Fruit fly (Drosophila melanogaster) whole organism, embryonic: Measurements from ENCODE around the gene Uck.
A peak's percentile ranks its signal among the peaks of the same experiment; 100 is the strongest.

Experiments used
- Adf1 ChIP-seq: fragments of 200-800 bp; sonication (Bioruptor generic); IDR thresholded peaks from 2 replicates; pipeline ENCODE4 v1.3.6; 2022; ENCODE audit warnings: missing biosample characterization, missing genetic modification characterization
- Antp ChIP-seq: fragments of 200-800 bp; sonication (Bioruptor generic); optimal IDR thresholded peaks from 3 replicates; lab custom pipeline; 2016; ENCODE audit warnings: missing biosample characterization, missing genetic modification characterization
- BEAF-32 ChIP-seq: fragments of 200-800 bp; sonication (Bioruptor generic); optimal IDR thresholded peaks from 3 replicates; lab custom pipeline; 2017; ENCODE audit warnings: missing biosample characterization, missing genetic modification characterization, mild to moderate bottlenecking, moderate library complexity, missing genetic modification reagents
- CG10462 ChIP-seq: fragments of 200-800 bp; sonication (Bioruptor generic); optimal IDR thresholded peaks from 2 replicates; lab custom pipeline; 2016; ENCODE audit warnings: missing biosample characterization, missing genetic modification characterization
- CG11504 ChIP-seq: fragments of 200-800 bp; sonication (Bioruptor generic); optimal IDR thresholded peaks from 3 replicates; lab custom pipeline; 2019; ENCODE audit warnings: missing biosample characterization, mild to moderate bottlenecking, missing genetic modification characterization, moderate library complexity
- CG12299 ChIP-seq: fragments of 200-800 bp; sonication (Bioruptor generic); optimal IDR thresholded peaks from 2 replicates; lab custom pipeline; 2018; ENCODE audit warnings: missing biosample characterization, mild to moderate bottlenecking, missing genetic modification characterization
- CG1233 ChIP-seq: fragments of 200-800 bp; sonication (Bioruptor generic); optimal IDR thresholded peaks from 4 replicates; lab custom pipeline; 2018; ENCODE audit warnings: missing biosample characterization, mild to moderate bottlenecking, missing genetic modification characterization
- CG13894 ChIP-seq: fragments of 200-800 bp; sonication (Bioruptor generic); optimal IDR thresholded peaks from 3 replicates; lab custom pipeline; 2018; ENCODE audit warnings: missing biosample characterization, mild to moderate bottlenecking, missing genetic modification characterization, moderate library complexity
- CG1603 ChIP-seq: fragments of 200-800 bp; sonication (Bioruptor generic); optimal IDR thresholded peaks from 2 replicates; lab custom pipeline; 2019; ENCODE audit warnings: missing biosample characterization, mild to moderate bottlenecking, missing genetic modification characterization, moderate library complexity
- CG16813 ChIP-seq: fragments of 200-800 bp; sonication (Bioruptor generic); IDR thresholded peaks from 3 replicates; pipeline ENCODE4 v1.3.6; 2022; ENCODE audit warnings: missing biosample characterization, missing genetic modification characterization; ENCODE audit not compliant: partially characterized antibody
- CG16815 ChIP-seq: fragments of 200-800 bp; sonication (Bioruptor generic); optimal IDR thresholded peaks from 3 replicates; lab custom pipeline; 2017; ENCODE audit warnings: missing biosample characterization, mild to moderate bottlenecking, missing genetic modification characterization
- CG18011 ChIP-seq: fragments of 200-800 bp; sonication (Bioruptor generic); optimal IDR thresholded peaks from 2 replicates; lab custom pipeline; 2017; ENCODE audit warnings: missing biosample characterization, missing genetic modification characterization, mild to moderate bottlenecking, moderate library complexity, missing genotype
- CG3726 ChIP-seq: fragments of 200-800 bp; sonication (Bioruptor generic); IDR thresholded peaks from 3 replicates; pipeline ENCODE4, ENCODE4 v1.3.6; 2022; ENCODE audit warnings: missing biosample characterization, missing genetic modification characterization
- CG4282 ChIP-seq: fragments of 200-800 bp; sonication (Bioruptor generic); optimal IDR thresholded peaks from 2 replicates; lab custom pipeline; 2016; ENCODE audit warnings: missing biosample characterization, missing genetic modification characterization
- CG4730 ChIP-seq: fragments of 200-800 bp; sonication (Bioruptor generic); IDR thresholded peaks from 2 replicates; pipeline ENCODE4 v1.3.6; 2022; ENCODE audit warnings: missing biosample characterization, missing genetic modification characterization
- CG6254 ChIP-seq: fragments of 200-800 bp; sonication (Bioruptor generic); optimal IDR thresholded peaks from 3 replicates; lab custom pipeline; 2017; ENCODE audit warnings: mild to moderate bottlenecking, missing biosample characterization, missing genetic modification reagents, missing genetic modification characterization
- CG7372 ChIP-seq: fragments of 200-800 bp; sonication (Bioruptor generic); IDR thresholded peaks from 2 replicates; pipeline ENCODE4 v1.3.6; 2022; ENCODE audit warnings: missing biosample characterization, missing genetic modification characterization
- CG8944 ChIP-seq: fragments of 200-800 bp; sonication (Bioruptor generic); optimal IDR thresholded peaks from 3 replicates; lab custom pipeline; 2016; ENCODE audit warnings: missing biosample characterization, missing genetic modification characterization
- D19A ChIP-seq: fragments of 200-800 bp; optimal IDR thresholded peaks from 3 replicates; lab custom pipeline; 2019; ENCODE audit warnings: missing biosample characterization, mild to moderate bottlenecking, missing genetic modification characterization, moderate library complexity
- Ets65A ChIP-seq: fragments of 200-800 bp; sonication (Bioruptor generic); peaks from one replicate; lab custom pipeline; 2016; ENCODE audit warnings: missing biosample characterization, missing genetic modification characterization
- Ets97D ChIP-seq: fragments of 200-800 bp; sonication (Bioruptor generic); optimal IDR thresholded peaks from 3 replicates; lab custom pipeline; 2016; ENCODE audit warnings: missing biosample characterization, missing genetic modification characterization
- GATAe ChIP-seq: fragments of 200-800 bp; sonication (Bioruptor generic); conservative IDR thresholded peaks from 2 replicates; pipeline ENCODE4 v1.3.6; 2022; ENCODE audit warnings: missing biosample characterization, missing genetic modification characterization
- Gug ChIP-seq: fragments of 200-800 bp; sonication (Bioruptor generic); IDR thresholded peaks from 4 replicates; pipeline ENCODE4 v1.3.6; 2022; ENCODE audit warnings: missing biosample characterization, missing genetic modification characterization
- H15 ChIP-seq: fragments of 200-800 bp; sonication (Bioruptor generic); IDR thresholded peaks from 3 replicates; pipeline ENCODE4 v1.3.6; 2022; ENCODE audit warnings: missing biosample characterization, missing genetic modification characterization
- HLHmδ ChIP-seq: fragments of 200-800 bp; sonication (Bioruptor generic); optimal IDR thresholded peaks from 2 replicates; lab custom pipeline; 2018; ENCODE audit warnings: missing biosample characterization, mild to moderate bottlenecking, missing genetic modification characterization, moderate library complexity
- Hr51 ChIP-seq, 2 experiments: fragments of 200-800 bp; sonication (Bioruptor generic); optimal IDR thresholded peaks; 2 replicates in 1 of 2; 3 replicates in 1 of 2; lab custom pipeline; 2016 to 2018; ENCODE audit warnings: missing biosample characterization in 2 of 2, missing genetic modification characterization in 2 of 2, mild to moderate bottlenecking in 1 of 2, moderate library complexity in 1 of 2
- Lpt ChIP-seq: fragments of >200 bp; optimal IDR thresholded peaks from 2 replicates; lab custom pipeline; 2018; ENCODE audit warnings: missing biosample characterization, missing genetic modification characterization
- MBD-R2 ChIP-seq: fragments of 200-800 bp; sonication (Bioruptor generic); IDR thresholded peaks from 2 replicates; pipeline ENCODE4 v1.3.6; 2022; ENCODE audit warnings: missing biosample characterization, missing genetic modification characterization
- Med ChIP-seq: fragments of 200-800 bp; sonication (Bioruptor generic); peaks from one replicate; lab custom pipeline; 2016; ENCODE audit warnings: missing biosample characterization, missing genetic modification characterization, mild to moderate bottlenecking, inconsistent platforms, moderate library complexity
- Mes4 ChIP-seq: fragments of 200-800 bp; sonication (Bioruptor generic); optimal IDR thresholded peaks from 2 replicates; lab custom pipeline; 2016; ENCODE audit warnings: missing biosample characterization, missing genetic modification characterization
- NC2β ChIP-seq: fragments of 200-800 bp; sonication (Bioruptor generic); optimal IDR thresholded peaks from 2 replicates; lab custom pipeline; 2016; ENCODE audit warnings: missing biosample characterization, missing genetic modification characterization
- Optix ChIP-seq: fragments of 200-800 bp; sonication (Bioruptor generic); IDR thresholded peaks from 3 replicates; pipeline ENCODE4 v1.3.6; 2022; ENCODE audit warnings: missing biosample characterization, missing genetic modification characterization
- abd-A ChIP-seq: fragments of 200-800 bp; sonication (Bioruptor generic); optimal IDR thresholded peaks from 3 replicates; lab custom pipeline; 2019; ENCODE audit warnings: missing biosample characterization, mild to moderate bottlenecking, missing genetic modification characterization, moderate library complexity
- ap ChIP-seq: fragments of 200-800 bp; sonication (Bioruptor generic); IDR thresholded peaks from 2 replicates; pipeline ENCODE4 v1.3.6; 2022; ENCODE audit warnings: missing biosample characterization, missing genetic modification characterization
- dmrt99B ChIP-seq: fragments of 200-800 bp; sonication (Bioruptor generic); optimal IDR thresholded peaks from 2 replicates; lab custom pipeline; 2018; ENCODE audit warnings: missing biosample characterization, mild to moderate bottlenecking, missing genetic modification characterization, moderate library complexity
- fd3F ChIP-seq: fragments of 200-800 bp; sonication (Bioruptor generic); optimal IDR thresholded peaks from 2 replicates; lab custom pipeline; 2018; ENCODE audit warnings: missing biosample characterization, mild to moderate bottlenecking, missing genetic modification characterization, moderate library complexity
- fd64A ChIP-seq: fragments of 200-800 bp; sonication (Bioruptor generic); optimal IDR thresholded peaks from 3 replicates; lab custom pipeline; 2018; ENCODE audit warnings: missing biosample characterization, mild to moderate bottlenecking, missing genetic modification characterization
- jigr1 ChIP-seq: fragments of 200-800 bp; sonication (Bioruptor generic); IDR thresholded peaks from 3 replicates; pipeline ENCODE4 v1.3.6; 2022; ENCODE audit warnings: missing biosample characterization, missing genetic modification characterization
- kay ChIP-seq: fragments of 200-800 bp; sonication (Bioruptor generic); optimal IDR thresholded peaks from 2 replicates; lab custom pipeline; 2016; ENCODE audit warnings: missing biosample characterization, missing genetic modification characterization
- knrl ChIP-seq: fragments of 200-800 bp; sonication (Bioruptor generic); IDR thresholded peaks from 3 replicates; pipeline ENCODE4 v1.3.6; 2022; ENCODE audit warnings: missing biosample characterization, missing genetic modification characterization; ENCODE audit not compliant: partially characterized antibody
- lmd ChIP-seq: fragments of 200-800 bp; sonication (Bioruptor generic); IDR thresholded peaks from 2 replicates; pipeline ENCODE4 v1.3.6; 2022; ENCODE audit warnings: missing biosample characterization, missing genetic modification characterization
- lola ChIP-seq, 3 experiments: fragments of >200 bp in 2 of 3; fragments of 200-800 bp in 1 of 3; sonication (Bioruptor generic) in 1 of 3; optimal IDR thresholded peaks; 2 replicates each; lab custom pipeline; 2017 to 2019; ENCODE audit warnings: missing biosample characterization in 3 of 3, missing genetic modification characterization in 3 of 3, mild to moderate bottlenecking in 1 of 3, moderate library complexity in 1 of 3
- pho ChIP-seq: fragments of 200-800 bp; sonication (Bioruptor generic); optimal IDR thresholded peaks from 2 replicates; lab custom pipeline; 2016; ENCODE audit warnings: missing biosample characterization, missing genetic modification characterization
- prd ChIP-seq, 3 experiments: fragments of >200 bp in 2 of 3; fragments of 200-800 bp in 1 of 3; sonication (Bioruptor generic) in 1 of 3; optimal IDR thresholded peaks in 2 of 3; IDR thresholded peaks in 1 of 3; 2 replicates in 2 of 3; 3 replicates in 1 of 3; pipeline versions ENCODE4 v1.3.6 to Lab custom; 2017 to 2022; ENCODE audit warnings: missing biosample characterization in 1 of 3, missing genetic modification characterization in 1 of 3
- pzg ChIP-seq: fragments of 200-800 bp; sonication (Bioruptor generic); optimal IDR thresholded peaks from 3 replicates; lab custom pipeline; 2018; ENCODE audit warnings: missing biosample characterization, mild to moderate bottlenecking, missing genetic modification characterization, moderate library complexity
- seq ChIP-seq: fragments of 200-800 bp; sonication (Bioruptor generic); IDR thresholded peaks from 2 replicates; pipeline ENCODE4 v1.3.6; 2022; ENCODE audit warnings: missing biosample characterization, missing genetic modification characterization
- toy ChIP-seq: fragments of 200-800 bp; sonication (Bioruptor generic); IDR thresholded peaks from 2 replicates; pipeline ENCODE4 v1.3.6; 2022; ENCODE audit warnings: missing biosample characterization, missing genetic modification characterization

Gene Uck

dm6 chr3R:24276104-24277008 lies 13.6 kb upstream of the Uck start, which contains the start of gene Orct (continued):
- TF ChIP-seq Antp (peak; percentile 58), H15 (GFP tag; lab: Robert Waterston, UW) (no peak), CG18011 (peak; percentile 54), NC2β (peak; percentile 24), BEAF-32 (no peak), Hr51 (GFP tag; optimal IDR thresholded peaks at IDR 0.05; lab: Kevin White, UChicago) (peak; percentile 57 to 82), Gug (GFP tag; lab: Robert Waterston, UW) (peak; percentile 54; the same call in 1 of the 4 replicates), Med (GFP tag; lab: Kevin White, UChicago) (peak; percentile 89), seq (GFP tag; lab: Robert Waterston, UW) (peak; percentile 63; the same call in 1 of the 2 replicates), lmd (peak; percentile 76), CG12299 (tag; lab: Kevin White, UChicago) (peak; percentile 71), jigr1 (0 out of 3 replicates have a peak, but pooled peaks have one; percentile 20), pzg (no peak), CG1233 (peak; percentile 79), CG4282 (GFP tag; lab: Kevin White, UChicago) (no peak), fd3F (GFP tag; lab: Kevin White, UChicago) (peak; percentile 74), CG1603 (tag; lab: Kevin White, UChicago) (peak; percentile 69), MBD-R2 (GFP tag; lab: Robert Waterston, UW) (0 out of 2 replicates have a peak, but pooled peaks have one; percentile 39), kay (peak; percentile 45), ap (GFP tag; lab: Robert Waterston, UW) (no peak), Optix (GFP tag; lab: Robert Waterston, UW) (no peak), pho (GFP tag; lab: Kevin White, UChicago) (peak; percentile 82), Ets97D (peak; percentile 16), CG6254 (GFP tag; lab: Kevin White, UChicago) (peak; percentile 44), Adf1 (GFP tag; lab: Robert Waterston, UW) (peak; percentile 45; the same call in 1 of the 2 replicates), CG16813 (GFP tag; lab: Robert Waterston, UW) (no peak), CG8944 (GFP tag; lab: Kevin White, UChicago) (peak; percentile 32), prd (optimal IDR thresholded peaks at IDR 0.05; lab: Kevin White, UChicago) (no peak), prd (GFP tag; IDR thresholded peaks at IDR 0.05; lab: Robert Waterston, UW) (peak; percentile 65), CG3726 (0 out of 3 replicates have a peak, but pooled peaks have one; percentile 15), GATAe (GFP tag; lab: Robert Waterston, UW) (peak; percentile 85), dmrt99B (tag; lab: Kevin White, UChicago) (peak; percentile 79), CG10462 (GFP tag; lab: Kevin White, UChicago) (no peak), abd-A (tag; lab: Kevin White, UChicago) (peak; percentile 3), CG4730 (GFP tag; lab: Robert Waterston, UW) (no peak), Lpt (GFP tag; lab: Kevin White, UChicago) (no peak), CG13894 (tag; lab: Kevin White, UChicago) (peak; percentile 64), D19A (peak; percentile 85), knrl (GFP tag; lab: Robert Waterston, UW) (no peak), Mes4 (no peak), fd64A (GFP tag; lab: Kevin White, UChicago) (no peak), HLHmδ (GFP tag; lab: Kevin White, UChicago) (no peak), CG11504 (tag; lab: Kevin White, UChicago) (peak; percentile 85), CG7372 (GFP tag; lab: Robert Waterston, UW) (peak; percentile 87), Ets65A (GFP tag; lab: Kevin White, UChicago) (peak; percentile 84), toy (GFP tag; lab: Robert Waterston, UW) (0 out of 2 replicates have a peak, but pooled peaks have one; percentile 51), CG16815 (GFP tag; lab: Kevin White, UChicago) (peak; percentile 69), lola (GFP tag; optimal IDR thresholded peaks at IDR 0.05; lab: Kevin White, UChicago) (peak in 1 of 3 experiments; percentile 62)
